Fruit fly (Drosophila melanogaster) whole organism, prepupa: Measurements from ENCODE around the gene CG7582.

Source experiments
- CG3032 ChIP-seq: fragments of 200-800 bp; optimal IDR thresholded peaks from 2 replicates; lab custom pipeline; 2019; ENCODE audit warnings: missing biosample characterization, mild to moderate bottlenecking, missing genetic modification characterization, moderate library complexity
- Sox14 ChIP-seq: fragments of 200-800 bp; sonication (Bioruptor generic); optimal IDR thresholded peaks from 3 replicates; lab custom pipeline; 2016; ENCODE audit warnings: missing biosample characterization, missing genetic modification characterization

- no peak for TF ChIP-seq CG3032 (tag; lab: Kevin White, UChicago)
- TF ChIP-seq Sox14 (GFP tag; lab: Kevin White, UChicago): no peak
These were observed 13.7 kb upstream of the CG7582 start for dm6 chr3R:29695744-29696143.
